Fruit fly (Drosophila melanogaster) whole organism, embryonic: ENCODE measurements around the gene CG10747.

Source experiments
- CG31388 ChIP-seq: fragments of 200-800 bp; sonication (Bioruptor generic); optimal IDR thresholded peaks from 2 replicates; lab custom pipeline; 2016; ENCODE audit warnings: missing biosample characterization, missing genetic modification characterization
- CG9797 ChIP-seq: fragments of 200-800 bp; sonication (Bioruptor generic); optimal IDR thresholded peaks from 3 replicates; lab custom pipeline; 2018; ENCODE audit warnings: missing biosample characterization, mild to moderate bottlenecking, missing genetic modification characterization
- Deaf1 ChIP-seq: fragments of 200-800 bp; optimal IDR thresholded peaks from 3 replicates; lab custom pipeline; 2019; ENCODE audit warnings: missing biosample characterization, mild to moderate bottlenecking, missing genetic modification characterization, moderate library complexity
- HmgZ ChIP-seq: fragments of 200-800 bp; sonication (Bioruptor generic); optimal IDR thresholded peaks from 2 replicates; lab custom pipeline; 2018; ENCODE audit warnings: missing biosample characterization, mild to moderate bottlenecking, missing genetic modification characterization
- amos ChIP-seq: fragments of 200-800 bp; sonication (Bioruptor generic); IDR thresholded peaks from 2 replicates; pipeline ENCODE4 v1.3.6; 2022; ENCODE audit warnings: missing biosample characterization, missing genetic modification characterization; ENCODE audit not compliant: partially characterized antibody
- so ChIP-seq: fragments of 200-800 bp; sonication (Bioruptor generic); IDR thresholded peaks from 3 replicates; pipeline ENCODE4 v1.3.6; 2022; ENCODE audit warnings: missing biosample characterization, missing genetic modification characterization

DNA sequence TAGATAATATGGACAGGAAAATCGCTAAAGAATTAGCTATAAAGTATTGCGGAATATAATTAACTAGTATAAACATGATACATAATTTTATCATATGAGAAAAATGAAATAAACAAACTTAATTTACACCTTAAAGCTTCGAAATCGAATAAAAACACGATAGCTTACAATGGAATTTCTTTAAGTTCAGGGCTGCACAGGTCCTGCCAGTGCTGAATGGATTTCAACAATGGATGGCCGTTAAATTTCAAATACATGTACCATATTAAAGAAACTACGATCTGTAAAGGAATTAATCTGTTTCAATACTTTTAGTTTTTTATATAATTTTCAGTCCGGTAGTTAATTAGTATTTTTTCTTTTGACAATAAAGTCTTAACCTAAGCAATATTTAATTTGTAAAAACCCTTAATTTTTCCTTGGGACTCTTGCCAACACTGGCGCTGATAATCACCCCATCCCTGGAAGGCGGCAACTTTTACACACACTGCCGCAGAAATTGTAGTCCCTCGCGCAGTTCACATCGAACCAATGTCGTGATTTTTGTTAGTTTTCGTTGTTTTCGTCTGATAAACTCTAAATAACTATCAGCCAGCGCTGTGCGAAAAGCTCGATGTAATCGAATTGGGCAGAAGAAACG lies 30.0 kb downstream of the CG10747 start, which contains the start of the genes barr and lok:
- TF ChIP-seq CG9797 (GFP tag; lab: Kevin White, UChicago): no peak
- TF ChIP-seq CG31388 (GFP tag; lab: Kevin White, UChicago): peak; percentile 12
- no peak for TF ChIP-seq Deaf1 (tag; lab: Kevin White, UChicago)
- TF ChIP-seq HmgZ (tag; lab: Kevin White, UChicago): no peak
- TF ChIP-seq so (GFP tag; lab: Robert Waterston, UW): no peak
- TF ChIP-seq amos (GFP tag; lab: Robert Waterston, UW): peak; percentile 19; the same call in 1 of the 2 replicates
